Worm (Caenorhabditis elegans): ENCODE measurements around the gene C37C3.9.

Gene C37C3.9

DNA sequence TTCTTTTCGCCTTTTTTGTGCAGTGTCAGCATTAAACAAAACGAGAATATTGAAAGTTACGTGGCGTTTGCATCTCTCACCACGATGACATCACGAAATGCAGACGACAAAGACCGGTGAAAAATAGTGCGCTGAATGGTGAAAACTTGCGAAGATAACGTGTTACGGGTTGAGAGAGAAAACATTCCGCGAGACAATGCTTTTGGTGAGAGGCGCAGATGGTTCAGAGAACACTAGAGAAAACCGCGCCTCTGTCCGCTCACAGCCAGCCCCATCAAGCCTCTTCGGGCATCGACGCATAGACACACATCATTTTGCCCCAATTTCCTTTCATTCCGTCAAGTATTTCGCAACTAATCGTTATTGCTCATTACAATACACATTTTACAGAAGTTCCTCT, at the start of gene C37C3.9, which contains the start of gene C37C3.18 (continued):
- TF ChIP-seq F10B5.3 (tag; optimal IDR thresholded peaks at IDR 0.05) (no peak), hlh-30 (tag; optimal IDR thresholded peaks at IDR 0.05; ENCODE audit: insufficient read depth) (peak; percentile 76), ZK337.2 (GFP tag; IDR thresholded peaks at IDR 0.05) (no peak), nhr-42 (GFP tag; IDR thresholded peaks at IDR 0.05) (peak; percentile 35; the same call in 1 of the 2 replicates), skn-1 (tag; optimal IDR thresholded peaks at IDR 0.05) (no peak), ztf-7 (tag; optimal IDR thresholded peaks at IDR 0.05) (peak; percentile 64), zfp-2 (tag; optimal IDR thresholded peaks at IDR 0.05) (no peak), ZK546.5 (tag; optimal IDR thresholded peaks at IDR 0.05) (no peak), F37D6.2 (tag; optimal IDR thresholded peaks at IDR 0.05) (peak; percentile 12), spr-3 (GFP tag; optimal IDR thresholded peaks at IDR 0.05) (no peak), Y5F2A.4 (GFP tag; optimal IDR thresholded peaks at IDR 0.05) (no peak), php-3 (GFP tag; IDR thresholded peaks at IDR 0.05) (no peak), lin-1 (GFP tag; IDR thresholded peaks at IDR 0.05) (peak; percentile 50; the same call in 1 of the 2 replicates), duxl-1 (tag; optimal IDR thresholded peaks at IDR 0.05; ENCODE audit: poor library complexity) (no peak), arid-1 (GFP tag; conservative IDR thresholded peaks at IDR 0.05) (0 out of 2 replicates have a peak, but pooled peaks have one; percentile 22), nhr-11 (tag; optimal IDR thresholded peaks at IDR 0.05) (peak; percentile 77), cey-2 (tag; optimal IDR thresholded peaks at IDR 0.05; ENCODE audit: borderline replicate concordance, insufficient read depth) (no peak), hmg-1.1 (GFP tag; IDR thresholded peaks at IDR 0.05) (peak; percentile 90), lin-15B (tag; optimal IDR thresholded peaks at IDR 0.05) (no peak), F26F4.8 (GFP tag; conservative IDR thresholded peaks at IDR 0.05) (no peak), nhr-102 (tag; optimal IDR thresholded peaks at IDR 0.05) (peak; percentile 60), T20F7.1 (GFP tag; optimal IDR thresholded peaks at IDR 0.05) (peak; percentile 53), fkh-10 (GFP tag; optimal IDR thresholded peaks at IDR 0.05) (peak; percentile 23), nhr-10 (tag; optimal IDR thresholded peaks at IDR 0.05) (no peak), ama-1 (optimal IDR thresholded peaks at IDR 0.05) (peak; percentile 48), lim-7 (GFP tag; IDR thresholded peaks at IDR 0.05) (no peak), egl-43 (GFP tag; IDR thresholded peaks at IDR 0.05) (peak; percentile 76; the same call in 1 of the 2 replicates), dpl-1 (GFP tag; optimal IDR thresholded peaks at IDR 0.05) (peak; percentile 31), lin-29 (GFP tag; IDR thresholded peaks at IDR 0.05) (no peak), rbr-2 (tag; optimal IDR thresholded peaks at IDR 0.05) (peak; percentile 70), Y48G9A.11 (GFP tag; IDR thresholded peaks at IDR 0.05) (no peak), nhr-6 (tag; optimal IDR thresholded peaks at IDR 0.05) (peak; percentile 60), fos-1 (tag; optimal IDR thresholded peaks at IDR 0.05) (no peak), aly-2 (tag; optimal IDR thresholded peaks at IDR 0.05) (no peak), lsy-2 (tag; optimal IDR thresholded peaks at IDR 0.05) (peak; percentile 57 to 74), daf-8 (GFP tag; IDR thresholded peaks at IDR 0.05) (no peak), nhr-237 (tag; optimal IDR thresholded peaks at IDR 0.05) (no peak), Y105C5A.15 (GFP tag; IDR thresholded peaks at IDR 0.05) (no peak), snpc-1.2 (GFP tag; IDR thresholded peaks at IDR 0.05) (no peak), nhr-25 (tag; optimal IDR thresholded peaks at IDR 0.05; ENCODE audit: borderline replicate concordance, insufficient read depth) (peak; percentile 37), nhr-48 (tag; optimal IDR thresholded peaks at IDR 0.05) (peak; percentile 56), lin-13 (GFP tag; optimal IDR thresholded peaks at IDR 0.05) (peak; percentile 78), vab-7 (GFP tag; IDR thresholded peaks at IDR 0.05) (no peak), daf-19 (GFP tag; conservative IDR thresholded peaks at IDR 0.05) (no peak), D1046.2 (GFP tag; IDR thresholded peaks at IDR 0.05) (0 out of 2 replicates have a peak, but pooled peaks have one; percentile 63), hif-1 (tag; optimal IDR thresholded peaks at IDR 0.05) (peak in 1 of 2 experiments; percentile 64), jun-1 (tag; optimal IDR thresholded peaks at IDR 0.05) (peak; percentile 77), egl-27 (tag; optimal IDR thresholded peaks at IDR 0.05) (no peak), ceh-62 (tag; optimal IDR thresholded peaks at IDR 0.05) (no peak), pha-4 (GFP tag; IDR thresholded peaks at IDR 0.05) (0 out of 2 replicates have a peak, but pooled peaks have one; percentile 39), pha-4 (tag; optimal IDR thresholded peaks at IDR 0.05) (no peak)

Data from whole organism, L4 larva.